Fruit fly (Drosophila melanogaster) S2 (cell line): ENCODE results near the gene RhoGAP18B.

Experiments used
- CG8478 ChIP-seq: fragments of >200 bp; optimal IDR thresholded peaks from 2 replicates; lab custom pipeline; 2018
- CTCF ChIP-seq, 2 experiments: fragments of >200 bp; optimal IDR thresholded peaks; 2 replicates each; lab custom pipeline; 2018

DNA sequence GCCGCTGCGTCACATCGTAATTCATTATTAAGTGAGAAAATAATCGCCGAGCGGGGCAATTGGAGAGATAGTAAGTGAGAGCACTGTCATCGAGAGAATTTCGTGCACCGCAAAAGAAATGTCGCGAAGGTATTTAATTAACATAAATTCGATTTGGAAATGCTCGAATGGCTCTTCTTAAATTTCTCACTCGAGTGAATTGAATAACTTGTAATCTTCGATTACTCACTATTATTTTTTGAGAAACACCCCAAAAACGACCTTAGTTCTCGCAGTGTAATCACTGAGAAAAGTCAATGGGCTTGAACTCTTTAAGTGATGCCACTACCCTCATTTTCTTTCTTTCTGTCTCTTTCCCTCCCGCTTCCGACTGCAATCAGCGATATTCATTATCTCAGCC, 11.9 kb downstream of the RhoGAP18B start:
- TF ChIP-seq CG8478 (lab: Kevin White, UChicago) (no peak), CTCF (optimal IDR thresholded peaks at IDR 0.05; lab: Kevin White, UChicago) (no peak)
